Worm (Caenorhabditis elegans): Measurements from ENCODE around the gene srh-272.

- TF ChIP-seq egl-5 (tag; optimal IDR thresholded peaks at IDR 0.05) (no peak), fkh-10 (GFP tag; optimal IDR thresholded peaks at IDR 0.05) (no peak), snpc-4 (tag; optimal IDR thresholded peaks at IDR 0.05) (no peak), pha-4 (tag; optimal IDR thresholded peaks at IDR 0.05) (no peak), ceh-28 (tag; optimal IDR thresholded peaks at IDR 0.05) (no peak), daf-12 (tag; optimal IDR thresholded peaks at IDR 0.05) (no peak), ceh-82 (tag; optimal IDR thresholded peaks at IDR 0.05) (no peak), jun-1 (tag; optimal IDR thresholded peaks at IDR 0.05) (peak; percentile 59), elt-1 (tag; optimal IDR thresholded peaks at IDR 0.05) (no peak), mdl-1 (tag; optimal IDR thresholded peaks at IDR 0.05) (no peak), fos-1 (tag; optimal IDR thresholded peaks at IDR 0.05) (no peak)
Observed at ce11 chrV:2880356-2880755, 17.2 kb downstream of the srh-272 start.

Data from whole organism, L3 larva.